Worm (Caenorhabditis elegans) whole organism, L1 larva: ENCODE data around the gene F22F7.12.

ENCODE experiments used
- C34B4.2 ChIP-seq: sonication (generic microtip); optimal IDR thresholded peaks from 2 replicates; lab custom pipeline; 2017; ENCODE audit warnings: mild to moderate bottlenecking, missing genetic modification characterization, missing compliant biosample characterization
- F16B12.6 ChIP-seq: fragments of 150-350 bp; optimal IDR thresholded peaks from 2 replicates; lab custom pipeline; 2014; ENCODE audit warnings: missing biosample characterization, missing genetic modification characterization
- aha-1 ChIP-seq: fragments of 150-350 bp; optimal IDR thresholded peaks from 2 replicates; lab custom pipeline; 2014; ENCODE audit warnings: missing biosample characterization, missing genetic modification characterization
- blmp-1 ChIP-seq: fragments of 150-350 bp; optimal IDR thresholded peaks from 2 replicates; lab custom pipeline; 2014; ENCODE audit warnings: missing biosample characterization, missing genetic modification characterization
- ceh-63 ChIP-seq: fragments of 200-800 bp; sonication (Bioruptor generic); optimal IDR thresholded peaks from 2 replicates; lab custom pipeline; 2018; ENCODE audit warnings: mild to moderate bottlenecking, missing genetic modification characterization, missing compliant biosample characterization
- ceh-8 ChIP-seq: fragments of 200-800 bp; sonication (Bioruptor generic); optimal IDR thresholded peaks from 2 replicates; lab custom pipeline; 2018; ENCODE audit warnings: mild to moderate bottlenecking, missing genetic modification characterization, moderate library complexity, missing compliant biosample characterization
- ceh-82 ChIP-seq, 3 experiments: fragments of 150-350 bp in 1 of 3; sonication (generic microtip) in 2 of 3; optimal IDR thresholded peaks; 2 replicates each; lab custom pipeline; 2014 to 2017; ENCODE audit warnings: missing biosample characterization in 3 of 3, missing genetic modification characterization in 3 of 3
- ceh-88 ChIP-seq: fragments of 200-800 bp; sonication (Bioruptor generic); IDR thresholded peaks from 2 replicates; pipeline ENCODE4 v1.3.6; 2022; ENCODE audit warnings: missing genetic modification characterization, missing compliant biosample characterization
- ces-1 ChIP-seq: fragments of 150-350 bp; optimal IDR thresholded peaks from 2 replicates; lab custom pipeline; 2014; ENCODE audit warnings: missing biosample characterization, missing genetic modification reagents, missing genetic modification characterization
- dpl-1 ChIP-seq, 3 experiments: fragments of 150-350 bp in 2 of 3; sonication (generic microtip) in 1 of 3; optimal IDR thresholded peaks; 2 replicates each; lab custom pipeline; 2014 to 2017; ENCODE audit warnings: missing biosample characterization in 3 of 3, missing genetic modification characterization in 3 of 3, missing genetic modification reagents in 3 of 3
- dsc-1 ChIP-seq: sonication (generic microtip); optimal IDR thresholded peaks from 2 replicates; lab custom pipeline; 2016; ENCODE audit warnings: mild to moderate bottlenecking, missing genetic modification characterization, missing compliant biosample characterization
- efl-1 ChIP-seq, 4 experiments: fragments of 150-350 bp; optimal IDR thresholded peaks in 3 of 4; peaks in 1 of 4; 1 replicate in 1 of 4; 2 replicates in 3 of 4; lab custom pipeline; 2014; ENCODE audit warnings: missing biosample characterization in 2 of 4, missing genetic modification characterization in 2 of 4, missing genetic modification reagents in 2 of 4
- efl-3 ChIP-seq: fragments of 200-800 bp; sonication (Bioruptor generic); optimal IDR thresholded peaks from 2 replicates; lab custom pipeline; 2018; ENCODE audit warnings: mild to moderate bottlenecking, missing genetic modification characterization, missing compliant biosample characterization
- elt-2 ChIP-seq: sonication (generic microtip); optimal IDR thresholded peaks from 2 replicates; lab custom pipeline; 2016; ENCODE audit warnings: missing genetic modification characterization, mild to moderate bottlenecking, inconsistent platforms, missing compliant biosample characterization, missing genetic modification reagents
- elt-3 ChIP-seq, 6 experiments: fragments of 150-350 bp in 1 of 6; sonication (generic microtip); optimal IDR thresholded peaks; 2 replicates each; lab custom pipeline; 2017 to 2018; ENCODE audit warnings: missing biosample characterization in 6 of 6, missing genetic modification characterization in 6 of 6, inconsistent platforms in 1 of 6
- ets-5 ChIP-seq: fragments of 200-800 bp; sonication (Bioruptor generic); IDR thresholded peaks from 2 replicates; pipeline ENCODE4 v1.3.6; 2022; ENCODE audit warnings: missing genetic modification characterization, missing compliant biosample characterization
- fkh-8 ChIP-seq: sonication (generic microtip); optimal IDR thresholded peaks from 2 replicates; lab custom pipeline; 2016; ENCODE audit warnings: mild to moderate bottlenecking, missing genetic modification characterization, missing compliant biosample characterization
- fos-1 ChIP-seq: fragments of 150-350 bp; optimal IDR thresholded peaks from 2 replicates; lab custom pipeline; 2014; ENCODE audit warnings: missing biosample characterization, missing genetic modification characterization
- hlh-4 ChIP-seq: sonication (generic microtip); optimal IDR thresholded peaks from 2 replicates; lab custom pipeline; 2016; ENCODE audit warnings: mild to moderate bottlenecking, missing genetic modification characterization, missing compliant biosample characterization
- hpl-2 ChIP-seq: fragments of 150-350 bp; optimal IDR thresholded peaks from 2 replicates; lab custom pipeline; 2014; ENCODE audit warnings: missing biosample characterization, missing genetic modification reagents, missing genetic modification characterization
- jun-1 ChIP-seq: fragments of 150-350 bp; optimal IDR thresholded peaks from 2 replicates; lab custom pipeline; 2014; ENCODE audit warnings: missing biosample characterization, missing genetic modification reagents, missing genetic modification characterization
- lin-14 ChIP-seq: fragments of 200-800 bp; sonication (Bioruptor generic); optimal IDR thresholded peaks from 2 replicates; lab custom pipeline; 2018; ENCODE audit warnings: mild to moderate bottlenecking, missing genetic modification characterization, moderate library complexity, missing compliant biosample characterization
- lin-35 ChIP-seq, 2 experiments: fragments of 150-350 bp; optimal IDR thresholded peaks; 2 replicates each; lab custom pipeline; 2014; ENCODE audit warnings: missing biosample characterization in 2 of 2, missing genetic modification characterization in 2 of 2, missing genetic modification reagents in 2 of 2
- lsy-2 ChIP-seq, 2 experiments: fragments of 150-350 bp; optimal IDR thresholded peaks; 2 replicates each; lab custom pipeline; 2014; ENCODE audit warnings: missing biosample characterization in 2 of 2, missing genetic modification characterization in 2 of 2
- mab-9 ChIP-seq: fragments of 200-800 bp; sonication (Bioruptor generic); IDR thresholded peaks from 2 replicates; pipeline ENCODE4 v1.3.6; 2022; ENCODE audit warnings: missing genetic modification reagents, missing genetic modification characterization, missing compliant biosample characterization
- mdl-1 ChIP-seq, 2 experiments: fragments of 150-350 bp; optimal IDR thresholded peaks; 2 replicates each; lab custom pipeline; 2014 to 2017; ENCODE audit warnings: missing biosample characterization in 2 of 2, missing genetic modification characterization in 2 of 2, inconsistent platforms in 1 of 2
- mef-2 ChIP-seq: fragments of 150-350 bp; optimal IDR thresholded peaks from 2 replicates; lab custom pipeline; 2014; ENCODE audit warnings: missing biosample characterization, missing genetic modification characterization
- mep-1 ChIP-seq: fragments of 150-350 bp; optimal IDR thresholded peaks from 2 replicates; lab custom pipeline; 2014; ENCODE audit warnings: missing biosample characterization, missing genetic modification characterization
- nhr-11 ChIP-seq: fragments of 150-350 bp; optimal IDR thresholded peaks from 2 replicates; lab custom pipeline; 2014; ENCODE audit warnings: missing biosample characterization, missing genetic modification characterization
- nhr-20 ChIP-seq: sonication (generic microtip); optimal IDR thresholded peaks from 2 replicates; lab custom pipeline; 2016; ENCODE audit warnings: mild to moderate bottlenecking, missing genetic modification characterization, missing compliant biosample characterization
- nhr-237 ChIP-seq: fragments of 150-350 bp; optimal IDR thresholded peaks from 2 replicates; lab custom pipeline; 2014; ENCODE audit warnings: missing biosample characterization, missing genetic modification characterization
- nhr-71 ChIP-seq: sonication (generic microtip); optimal IDR thresholded peaks from 2 replicates; lab custom pipeline; 2016; ENCODE audit warnings: mild to moderate bottlenecking, missing genetic modification characterization, moderate library complexity, missing compliant biosample characterization
- nhr-76 ChIP-seq: sonication (generic microtip); optimal IDR thresholded peaks from 2 replicates; lab custom pipeline; 2017; ENCODE audit warnings: missing biosample characterization, missing genetic modification characterization
- nhr-84 ChIP-seq: sonication (generic microtip); optimal IDR thresholded peaks from 2 replicates; lab custom pipeline; 2017; ENCODE audit warnings: missing biosample characterization, missing genetic modification characterization
- nhr-85 ChIP-seq: sonication (generic microtip); peaks from one replicate; lab custom pipeline; 2016; ENCODE audit warnings: missing genetic modification characterization, inconsistent platforms, missing compliant biosample characterization
- pag-3 ChIP-seq: sonication (generic microtip); optimal IDR thresholded peaks from 2 replicates; lab custom pipeline; 2017; ENCODE audit warnings: missing genetic modification characterization, mild to moderate bottlenecking, missing compliant biosample characterization, antibody characterized with exemption, borderline replicate concordance; ENCODE audit not compliant: insufficient read depth
- pax-3 ChIP-seq: fragments of 200-800 bp; sonication (Bioruptor generic); optimal IDR thresholded peaks from 2 replicates; lab custom pipeline; 2018; ENCODE audit warnings: mild to moderate bottlenecking, missing genetic modification characterization, moderate library complexity, missing compliant biosample characterization
- rnt-1 ChIP-seq: sonication (generic microtip); optimal IDR thresholded peaks from 2 replicates; lab custom pipeline; 2016; ENCODE audit warnings: mild to moderate bottlenecking, missing genetic modification characterization, moderate library complexity, missing compliant biosample characterization
- skn-1 ChIP-seq: fragments of 150-350 bp; optimal IDR thresholded peaks from 2 replicates; lab custom pipeline; 2014; ENCODE audit warnings: missing biosample characterization, missing genetic modification characterization
- snu-23 ChIP-seq: sonication (generic microtip); optimal IDR thresholded peaks from 2 replicates; lab custom pipeline; 2016; ENCODE audit warnings: missing genetic modification characterization, missing compliant biosample characterization
- sox-4 ChIP-seq: sonication (generic microtip); optimal IDR thresholded peaks from 2 replicates; lab custom pipeline; 2016; ENCODE audit warnings: missing genetic modification characterization, missing compliant biosample characterization
- sptf-1 ChIP-seq: fragments of 150-350 bp; optimal IDR thresholded peaks from 2 replicates; lab custom pipeline; 2014; ENCODE audit warnings: missing biosample characterization, missing genetic modification characterization
- sup-37 ChIP-seq: fragments of 200-800 bp; sonication (Bioruptor generic); optimal IDR thresholded peaks from 2 replicates; lab custom pipeline; 2018; ENCODE audit warnings: mild to moderate bottlenecking, missing genetic modification characterization, missing compliant biosample characterization
- unc-62 ChIP-seq: fragments of 150-350 bp; optimal IDR thresholded peaks from 2 replicates; lab custom pipeline; 2014; ENCODE audit warnings: missing biosample characterization, missing genetic modification reagents, missing genetic modification characterization
- xbp-1 ChIP-seq: sonication (generic microtip); optimal IDR thresholded peaks from 2 replicates; lab custom pipeline; 2016; ENCODE audit warnings: missing genetic modification characterization, missing compliant biosample characterization
- ztf-11 ChIP-seq, 2 experiments: sonication (generic microtip); optimal IDR thresholded peaks; 2 replicates each; lab custom pipeline; 2016 to 2017; ENCODE audit warnings: missing genetic modification characterization in 2 of 2, missing biosample characterization in 1 of 2, missing compliant biosample characterization in 1 of 2
- ztf-4 ChIP-seq: fragments of 150-350 bp; optimal IDR thresholded peaks from 2 replicates; lab custom pipeline; 2014; ENCODE audit warnings: missing biosample characterization, missing genetic modification characterization

The F22F7.12 gene

DNA sequence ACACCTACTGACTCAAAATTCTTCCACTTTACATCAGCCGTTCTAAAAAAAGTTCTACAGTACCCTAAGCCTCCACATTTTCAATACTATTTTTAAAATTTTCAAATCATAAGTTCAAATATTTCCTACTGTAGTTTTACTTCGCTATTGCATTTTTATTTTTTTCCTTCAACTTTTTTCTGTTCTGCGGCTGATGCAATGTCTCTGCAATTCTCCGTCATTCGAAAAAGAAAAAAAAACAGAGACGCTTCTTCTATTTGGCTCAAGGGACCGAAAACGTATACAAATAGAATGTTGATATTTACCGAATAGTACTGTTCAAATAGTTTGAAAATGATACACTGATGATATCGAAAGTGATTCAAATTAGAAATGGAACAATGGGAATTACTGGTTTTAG, 6.0 kb downstream of the F22F7.12 start:
- TF ChIP-seq lsy-2 (tag; optimal IDR thresholded peaks at IDR 0.05; lab: Kevin White, UChicago): peak in 1 of 2 experiments; percentile 71
- TF ChIP-seq nhr-76 (tag; lab: Kevin White, UChicago): no peak
- TF ChIP-seq nhr-85 (tag; lab: Kevin White, UChicago): no peak
- TF ChIP-seq C34B4.2 (tag; lab: Kevin White, UChicago): no peak
- no peak for TF ChIP-seq ets-5 (GFP tag; lab: Robert Waterston, UW)
- TF ChIP-seq nhr-11 (tag; lab: Kevin White, UChicago): no peak
- TF ChIP-seq rnt-1 (tag; lab: Kevin White, UChicago): peak; percentile 67
- TF ChIP-seq nhr-71: no peak
- TF ChIP-seq efl-3: no peak
- no peak for TF ChIP-seq dsc-1

ce11 chrV:2137010-2137409, 7.3 kb downstream of the F22F7.12 start:
- TF ChIP-seq mep-1 (tag; lab: Kevin White, UChicago) (no peak), nhr-20 (peak; percentile 12), nhr-84 (tag; lab: Kevin White, UChicago) (no peak), ztf-4 (tag; lab: Kevin White, UChicago) (no peak), blmp-1 (peak; percentile 66), mef-2 (no peak)

DNA sequence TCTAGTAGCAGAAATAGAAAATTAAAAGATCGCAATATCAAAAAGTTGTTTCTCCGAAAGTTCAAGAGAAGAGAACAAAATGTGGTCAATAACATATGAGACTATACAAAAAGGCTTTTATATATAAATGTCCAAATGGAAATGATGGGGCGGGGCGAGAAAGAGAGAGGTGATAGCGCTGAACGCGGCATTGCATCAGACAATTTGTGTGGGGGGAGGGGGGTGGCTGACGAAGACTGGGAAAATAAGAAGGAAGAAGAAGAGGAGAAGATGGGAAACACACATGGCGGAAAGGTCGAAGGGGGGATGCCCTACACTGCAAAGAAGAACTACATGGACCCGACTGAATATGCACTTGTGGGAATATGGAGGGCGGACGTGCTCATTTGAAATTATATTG, 9.0 kb downstream of the F22F7.12 start:
- TF ChIP-seq lin-35 (GFP tag; optimal IDR thresholded peaks at IDR 0.05; lab: Kevin White, UChicago): no peak
- peak; percentile 62 for TF ChIP-seq rnt-1 (tag; lab: Kevin White, UChicago)
- no peak for TF ChIP-seq ztf-11 (tag; optimal IDR thresholded peaks at IDR 0.05; lab: Kevin White, UChicago)
- peak; percentile 4 to 17 for TF ChIP-seq efl-1 (optimal IDR thresholded peaks at IDR 0.05; lab: Kevin White, UChicago)
- TF ChIP-seq efl-1 (GFP tag; optimal IDR thresholded peaks at IDR 0.05 in 1 of 2; lab: Kevin White, UChicago): no peak
- TF ChIP-seq ceh-8: no peak
- TF ChIP-seq sup-37 (GFP tag; lab: Kevin White, UChicago): no peak
- no peak for TF ChIP-seq F16B12.6 (tag; lab: Kevin White, UChicago)
- TF ChIP-seq fkh-8 (tag; lab: Kevin White, UChicago): peak; percentile 34
- no peak for TF ChIP-seq elt-2 (tag; lab: Kevin White, UChicago)
- no peak for TF ChIP-seq ceh-88 (GFP tag; lab: Robert Waterston, UW)
- peak; percentile 1 for TF ChIP-seq nhr-20
- TF ChIP-seq dpl-1 (GFP tag; optimal IDR thresholded peaks at IDR 0.05; lab: Kevin White, UChicago): no peak
- no peak for TF ChIP-seq aha-1 (tag; lab: Kevin White, UChicago)
- TF ChIP-seq mab-9 (GFP tag; lab: Robert Waterston, UW): no peak
- TF ChIP-seq pax-3 (tag; lab: Kevin White, UChicago): no peak
- TF ChIP-seq pag-3 (tag; lab: Kevin White, UChicago): no peak
- TF ChIP-seq hlh-4 (tag; lab: Kevin White, UChicago): no peak
- peak; percentile 48 for TF ChIP-seq blmp-1
- TF ChIP-seq skn-1 (tag; lab: Kevin White, UChicago): peak; percentile 23
- TF ChIP-seq hpl-2 (GFP tag; lab: Kevin White, UChicago): no peak
- TF ChIP-seq lsy-2 (tag; optimal IDR thresholded peaks at IDR 0.05; lab: Kevin White, UChicago): peak in 1 of 2 experiments; percentile 44
- TF ChIP-seq nhr-71: peak; percentile 31
- no peak for TF ChIP-seq mef-2
- no peak for TF ChIP-seq ztf-4 (tag; lab: Kevin White, UChicago)
- TF ChIP-seq ceh-82 (tag; optimal IDR thresholded peaks at IDR 0.05; lab: Kevin White, UChicago): peak in 1 of 3 experiments; percentile 42
- TF ChIP-seq nhr-85 (tag; lab: Kevin White, UChicago): peak; percentile 72
- TF ChIP-seq sox-4 (tag; lab: Kevin White, UChicago): no peak
- peak; percentile 98 for TF ChIP-seq lin-14
- TF ChIP-seq nhr-237 (tag; lab: Kevin White, UChicago): no peak
- no peak for TF ChIP-seq xbp-1
- peak; percentile 19 for TF ChIP-seq mep-1 (tag; lab: Kevin White, UChicago)
- TF ChIP-seq ces-1: no peak
- peak; percentile 7 for TF ChIP-seq snu-23 (GFP tag; lab: Kevin White, UChicago)
- no peak for TF ChIP-seq nhr-76 (tag; lab: Kevin White, UChicago)
- no peak for TF ChIP-seq mdl-1 (tag; optimal IDR thresholded peaks at IDR 0.05; lab: Kevin White, UChicago)
- TF ChIP-seq ceh-63: no peak
- no peak for TF ChIP-seq fos-1
- TF ChIP-seq elt-3 (tag; optimal IDR thresholded peaks at IDR 0.05; lab: Kevin White, UChicago): no peak
- no peak for TF ChIP-seq unc-62 (GFP tag; lab: Kevin White, UChicago)
- TF ChIP-seq jun-1 (tag; lab: Kevin White, UChicago): peak; percentile 56
- TF ChIP-seq sptf-1 (tag; lab: Kevin White, UChicago): no peak
- TF ChIP-seq, all 84 proteins: peak for 14
